Fruit fly (Drosophila melanogaster) whole organism, embryonic: ENCODE results near the gene mRpS23.

Experiments used
- Atf6 ChIP-seq: fragments of 200-800 bp; sonication (Bioruptor generic); IDR thresholded peaks from 2 replicates; pipeline ENCODE4 v1.3.6; 2022; ENCODE audit warnings: missing biosample characterization, missing genetic modification characterization
- CG10267 ChIP-seq: fragments of 200-800 bp; sonication (Bioruptor generic); optimal IDR thresholded peaks from 2 replicates; lab custom pipeline; 2018; ENCODE audit warnings: missing biosample characterization, mild to moderate bottlenecking, missing genetic modification characterization, moderate library complexity
- CG10431 ChIP-seq: fragments of 200-800 bp; sonication (Bioruptor generic); optimal IDR thresholded peaks from 3 replicates; lab custom pipeline; 2018; ENCODE audit warnings: missing biosample characterization, mild to moderate bottlenecking, missing genetic modification characterization
- CG11085 ChIP-seq: fragments of 200-800 bp; sonication (Bioruptor generic); IDR thresholded peaks from 2 replicates; pipeline ENCODE4 v1.3.6; 2022; ENCODE audit warnings: missing biosample characterization, missing genetic modification characterization
- CG11093 ChIP-seq: fragments of 200-800 bp; sonication (Bioruptor generic); IDR thresholded peaks from 3 replicates; pipeline ENCODE4 v1.3.6; 2022; ENCODE audit warnings: missing biosample characterization, missing genetic modification characterization
- CG12744 ChIP-seq: fragments of 200-800 bp; sonication (Bioruptor generic); optimal IDR thresholded peaks from 2 replicates; lab custom pipeline; 2016; ENCODE audit warnings: missing biosample characterization, missing genetic modification characterization
- CG15601 ChIP-seq: fragments of 200-800 bp; sonication (Bioruptor generic); optimal IDR thresholded peaks from 3 replicates; lab custom pipeline; 2019; ENCODE audit warnings: missing biosample characterization, mild to moderate bottlenecking, missing genetic modification characterization, moderate library complexity
- CG17385 ChIP-seq: fragments of 200-800 bp; sonication (Bioruptor generic); optimal IDR thresholded peaks from 3 replicates; lab custom pipeline; 2018; ENCODE audit warnings: missing biosample characterization, mild to moderate bottlenecking, missing genetic modification characterization
- CG18599 ChIP-seq: fragments of 200-800 bp; sonication (Bioruptor generic); optimal IDR thresholded peaks from 3 replicates; lab custom pipeline; 2017; ENCODE audit warnings: missing biosample characterization, missing genetic modification characterization, mild to moderate bottlenecking, moderate library complexity, missing genetic modification reagents
- CG2199 ChIP-seq: fragments of 200-800 bp; sonication (Bioruptor generic); IDR thresholded peaks from 3 replicates; pipeline ENCODE4 v1.3.6; 2022; ENCODE audit warnings: missing biosample characterization, missing genetic modification characterization
- CG2889 ChIP-seq: fragments of 200-800 bp; sonication (Bioruptor generic); IDR thresholded peaks from 3 replicates; pipeline ENCODE4 v1.3.6; 2022; ENCODE audit warnings: missing biosample characterization, missing genetic modification characterization
- CG3163 ChIP-seq: fragments of 200-800 bp; sonication (Bioruptor generic); optimal IDR thresholded peaks from 3 replicates; lab custom pipeline; 2016; ENCODE audit warnings: missing biosample characterization, missing genetic modification characterization
- CG32767 ChIP-seq: fragments of 200-800 bp; sonication (Bioruptor generic); IDR thresholded peaks from 2 replicates; pipeline ENCODE4 v1.3.6; 2022; ENCODE audit warnings: missing biosample characterization, missing genetic modification characterization
- CG34224 ChIP-seq: fragments of 200-800 bp; sonication (Bioruptor generic); IDR thresholded peaks from 3 replicates; pipeline ENCODE4 v1.3.6; 2022; ENCODE audit warnings: missing biosample characterization, missing genetic modification characterization; ENCODE audit not compliant: partially characterized antibody
- CG3995 ChIP-seq: fragments of 200-800 bp; sonication (Bioruptor generic); optimal IDR thresholded peaks from 3 replicates; lab custom pipeline; 2016; ENCODE audit warnings: missing biosample characterization, missing genetic modification characterization
- CG4424 ChIP-seq: fragments of 200-800 bp; sonication (Bioruptor generic); optimal IDR thresholded peaks from 3 replicates; lab custom pipeline; 2016; ENCODE audit warnings: missing biosample characterization, missing genetic modification characterization
- CG4730 ChIP-seq: fragments of 200-800 bp; sonication (Bioruptor generic); IDR thresholded peaks from 2 replicates; pipeline ENCODE4 v1.3.6; 2022; ENCODE audit warnings: missing biosample characterization, missing genetic modification characterization
- CG6254 ChIP-seq: fragments of 200-800 bp; sonication (Bioruptor generic); optimal IDR thresholded peaks from 3 replicates; lab custom pipeline; 2017; ENCODE audit warnings: mild to moderate bottlenecking, missing biosample characterization, missing genetic modification reagents, missing genetic modification characterization
- CG6765 ChIP-seq: fragments of 200-800 bp; sonication (Bioruptor generic); optimal IDR thresholded peaks from 3 replicates; lab custom pipeline; 2017; ENCODE audit warnings: missing biosample characterization, mild to moderate bottlenecking, missing genetic modification characterization
- CG9727 ChIP-seq: fragments of 200-800 bp; sonication (Bioruptor generic); optimal IDR thresholded peaks from 3 replicates; lab custom pipeline; 2017; ENCODE audit warnings: missing biosample characterization, mild to moderate bottlenecking, missing genetic modification characterization
- CG9876 ChIP-seq: fragments of 200-800 bp; sonication (Bioruptor generic); optimal IDR thresholded peaks from 2 replicates; lab custom pipeline; 2016; ENCODE audit warnings: missing biosample characterization, missing genetic modification characterization
- CTCF ChIP-seq: fragments of 200-800 bp; sonication (Bioruptor generic); optimal IDR thresholded peaks from 2 replicates; lab custom pipeline; 2017; ENCODE audit warnings: missing biosample characterization, mild to moderate bottlenecking, missing genetic modification characterization, moderate library complexity
- D19A ChIP-seq: fragments of 200-800 bp; optimal IDR thresholded peaks from 3 replicates; lab custom pipeline; 2019; ENCODE audit warnings: missing biosample characterization, mild to moderate bottlenecking, missing genetic modification characterization, moderate library complexity
- Dip2 ChIP-seq: fragments of 200-800 bp; sonication (Bioruptor generic); IDR thresholded peaks from 2 replicates; pipeline ENCODE4 v1.3.6; 2022; ENCODE audit warnings: missing biosample characterization, missing genetic modification characterization
- Drgx ChIP-seq: fragments of 200-800 bp; sonication (Bioruptor generic); IDR thresholded peaks from 2 replicates; pipeline ENCODE4 v1.3.6; 2022; ENCODE audit warnings: missing biosample characterization, missing genetic modification characterization
- Ets97D ChIP-seq: fragments of 200-800 bp; sonication (Bioruptor generic); optimal IDR thresholded peaks from 3 replicates; lab custom pipeline; 2016; ENCODE audit warnings: missing biosample characterization, missing genetic modification characterization
- HLH54F ChIP-seq: fragments of 200-800 bp; sonication (Bioruptor generic); optimal IDR thresholded peaks from 3 replicates; lab custom pipeline; 2016; ENCODE audit warnings: missing biosample characterization, missing genetic modification characterization
- Hr3 ChIP-seq: fragments of 200-800 bp; sonication (Bioruptor generic); optimal IDR thresholded peaks from 3 replicates; lab custom pipeline; 2016; ENCODE audit warnings: missing biosample characterization, missing genetic modification characterization
- Hr39 ChIP-seq: fragments of >200 bp; optimal IDR thresholded peaks from 2 replicates; lab custom pipeline; 2017
- Kr ChIP-seq: fragments of 200-800 bp; sonication (Bioruptor generic); optimal IDR thresholded peaks from 2 replicates; lab custom pipeline; 2017; ENCODE audit warnings: missing biosample characterization, mild to moderate bottlenecking, missing genetic modification characterization
- Lim3 ChIP-seq: fragments of 200-800 bp; sonication (Bioruptor generic); IDR thresholded peaks from 2 replicates; pipeline ENCODE4 v1.3.6; 2022; ENCODE audit warnings: missing biosample characterization, missing genetic modification characterization
- ab ChIP-seq: fragments of 200-800 bp; sonication (Bioruptor generic); optimal IDR thresholded peaks from 2 replicates; lab custom pipeline; 2016; ENCODE audit warnings: missing biosample characterization, missing genetic modification characterization
- abd-A ChIP-seq: fragments of 200-800 bp; sonication (Bioruptor generic); optimal IDR thresholded peaks from 3 replicates; lab custom pipeline; 2019; ENCODE audit warnings: missing biosample characterization, mild to moderate bottlenecking, missing genetic modification characterization, moderate library complexity
- al ChIP-seq: fragments of 200-800 bp; sonication (Bioruptor generic); IDR thresholded peaks from 2 replicates; pipeline ENCODE4 v1.3.6; 2022; ENCODE audit warnings: missing biosample characterization, missing genetic modification characterization
- ase ChIP-seq: fragments of 200-800 bp; sonication (Bioruptor generic); IDR thresholded peaks from 3 replicates; pipeline ENCODE4 v1.3.6; 2022; ENCODE audit warnings: missing biosample characterization, missing genetic modification characterization
- bab2 ChIP-seq: fragments of 200-800 bp; sonication (Bioruptor generic); optimal IDR thresholded peaks from 2 replicates; lab custom pipeline; 2016; ENCODE audit warnings: missing biosample characterization, missing genetic modification characterization
- chn ChIP-seq: fragments of 200-800 bp; sonication (Bioruptor generic); optimal IDR thresholded peaks from 2 replicates; lab custom pipeline; 2016; ENCODE audit warnings: missing biosample characterization, missing genetic modification characterization
- dm ChIP-seq: fragments of 200-800 bp; sonication (Bioruptor generic); optimal IDR thresholded peaks from 3 replicates; lab custom pipeline; 2016; ENCODE audit warnings: missing biosample characterization, missing genetic modification characterization
- gce ChIP-seq: fragments of 200-800 bp; sonication (Bioruptor generic); IDR thresholded peaks from 3 replicates; pipeline ENCODE4 v1.3.6; 2022; ENCODE audit warnings: missing biosample characterization, missing genetic modification characterization
- grn ChIP-seq: fragments of 200-800 bp; sonication (Bioruptor generic); optimal IDR thresholded peaks from 3 replicates; lab custom pipeline; 2017; ENCODE audit warnings: missing biosample characterization, missing genetic modification characterization
- gsb ChIP-seq: fragments of 200-800 bp; sonication (Bioruptor generic); IDR thresholded peaks from 2 replicates; pipeline ENCODE4 v1.3.6; 2022; ENCODE audit warnings: missing biosample characterization, missing genetic modification characterization
- lbe ChIP-seq: fragments of 200-800 bp; sonication (Bioruptor generic); optimal IDR thresholded peaks from 2 replicates; lab custom pipeline; 2016; ENCODE audit warnings: missing biosample characterization, mild to moderate bottlenecking, missing genetic modification characterization
- maf-S ChIP-seq: fragments of 200-800 bp; sonication (Bioruptor generic); optimal IDR thresholded peaks from 2 replicates; lab custom pipeline; 2016; ENCODE audit warnings: missing biosample characterization, missing genetic modification characterization
- pho ChIP-seq: fragments of 200-800 bp; sonication (Bioruptor generic); optimal IDR thresholded peaks from 2 replicates; lab custom pipeline; 2016; ENCODE audit warnings: missing biosample characterization, missing genetic modification characterization
- psq ChIP-seq: fragments of 200-800 bp; sonication (Bioruptor generic); optimal IDR thresholded peaks from 2 replicates; lab custom pipeline; 2017; ENCODE audit warnings: missing biosample characterization, missing genetic modification characterization
- salm ChIP-seq: fragments of 200-800 bp; sonication (Bioruptor generic); optimal IDR thresholded peaks from 2 replicates; lab custom pipeline; 2018; ENCODE audit warnings: missing biosample characterization, mild to moderate bottlenecking, missing genetic modification characterization
- sc ChIP-seq, 3 experiments: fragments of >200 bp in 2 of 3; fragments of 200-800 bp in 1 of 3; sonication (Bioruptor generic) in 1 of 3; optimal IDR thresholded peaks; 2 replicates in 2 of 3; 3 replicates in 1 of 3; lab custom pipeline; 2017; ENCODE audit warnings: mild to moderate bottlenecking in 1 of 3, missing biosample characterization in 1 of 3, missing genetic modification characterization in 1 of 3, missing genetic modification reagents in 1 of 3
- scrt ChIP-seq: fragments of 200-800 bp; sonication (Bioruptor generic); optimal IDR thresholded peaks from 2 replicates; lab custom pipeline; 2018; ENCODE audit warnings: missing biosample characterization, mild to moderate bottlenecking, missing genetic modification characterization, moderate library complexity
- slbo ChIP-seq: fragments of 200-800 bp; sonication (Bioruptor generic); IDR thresholded peaks from 2 replicates; pipeline ENCODE4 v1.3.6; 2022; ENCODE audit warnings: missing biosample characterization, missing genetic modification characterization
- stwl ChIP-seq: fragments of 200-800 bp; sonication (Bioruptor generic); optimal IDR thresholded peaks from 3 replicates; lab custom pipeline; 2018; ENCODE audit warnings: missing biosample characterization, mild to moderate bottlenecking, missing genetic modification characterization, moderate library complexity
- tup ChIP-seq: fragments of 200-800 bp; sonication (Bioruptor generic); optimal IDR thresholded peaks from 2 replicates; lab custom pipeline; 2016; ENCODE audit warnings: missing biosample characterization, mild to moderate bottlenecking, missing genetic modification characterization, moderate library complexity
- tx ChIP-seq: fragments of 200-800 bp; sonication (Bioruptor generic); optimal IDR thresholded peaks from 2 replicates; lab custom pipeline; 2016; ENCODE audit warnings: missing biosample characterization, missing genetic modification characterization
- vfl ChIP-seq: fragments of 200-800 bp; sonication (Bioruptor generic); optimal IDR thresholded peaks from 2 replicates; lab custom pipeline; 2016; ENCODE audit warnings: missing biosample characterization, missing genetic modification characterization
- wdn ChIP-seq: fragments of 200-800 bp; sonication (Bioruptor generic); IDR thresholded peaks from 2 replicates; pipeline ENCODE4 v1.3.6; 2022; ENCODE audit warnings: missing biosample characterization, missing genetic modification characterization

Gene mRpS23

dm6 chr2L:13876698-13877097, 41.8 kb upstream of the mRpS23 start (continued):
- TF ChIP-seq CG4730 (GFP tag; lab: Robert Waterston, UW) (no peak), CG3995 (GFP tag; lab: Kevin White, UChicago) (no peak), HLH54F (no peak), maf-S (GFP tag; lab: Kevin White, UChicago) (no peak), abd-A (no peak), CG12744 (GFP tag; lab: Kevin White, UChicago) (no peak), gsb (GFP tag; lab: Robert Waterston, UW) (no peak), tup (GFP tag; lab: Kevin White, UChicago) (no peak), CG15601 (peak; percentile 36), Atf6 (GFP tag; lab: Robert Waterston, UW) (no peak), grn (no peak), gce (no peak), Drgx (GFP tag; lab: Robert Waterston, UW) (no peak), scrt (no peak), CG10267 (tag; lab: Kevin White, UChicago) (peak; percentile 20), Ets97D (GFP tag; lab: Kevin White, UChicago) (no peak), CG9876 (no peak), Hr39 (lab: Kevin White, UChicago) (no peak), sc (optimal IDR thresholded peaks at IDR 0.05; lab: Kevin White, UChicago) (no peak), sc (GFP tag; optimal IDR thresholded peaks at IDR 0.05; lab: Kevin White, UChicago) (peak; percentile 35), bab2 (no peak), CG32767 (GFP tag; lab: Robert Waterston, UW) (no peak), CG11093 (GFP tag; lab: Robert Waterston, UW) (no peak), slbo (no peak), CG10431 (GFP tag; lab: Kevin White, UChicago) (no peak), CG6765 (GFP tag; lab: Kevin White, UChicago) (no peak), CG3163 (GFP tag; lab: Kevin White, UChicago) (no peak), CTCF (GFP tag; lab: Kevin White, UChicago) (no peak), Hr3 (GFP tag; lab: Kevin White, UChicago) (no peak), lbe (GFP tag; lab: Kevin White, UChicago) (no peak), CG9727 (GFP tag; lab: Kevin White, UChicago) (peak; percentile 30), CG17385 (GFP tag; lab: Kevin White, UChicago) (peak; percentile 12), vfl (no peak), CG11085 (no peak), ab (GFP tag; lab: Kevin White, UChicago) (no peak), stwl (tag; lab: Kevin White, UChicago) (no peak), dm (GFP tag; lab: Kevin White, UChicago) (no peak), Kr (GFP tag; lab: Kevin White, UChicago) (no peak), chn (GFP tag; lab: Kevin White, UChicago) (no peak), CG34224 (GFP tag; lab: Robert Waterston, UW) (no peak), pho (GFP tag; lab: Kevin White, UChicago) (no peak), tx (GFP tag; lab: Kevin White, UChicago) (no peak), D19A (tag; lab: Kevin White, UChicago) (peak; percentile 18), CG6254 (peak; percentile 36), CG2889 (no peak), Lim3 (no peak), wdn (GFP tag; lab: Robert Waterston, UW) (no peak), Dip2 (GFP tag; lab: Robert Waterston, UW) (no peak), CG18599 (GFP tag; lab: Kevin White, UChicago) (peak; percentile 4), al (GFP tag; lab: Robert Waterston, UW) (no peak), CG4424 (GFP tag; lab: Kevin White, UChicago) (peak; percentile 33), psq (GFP tag; lab: Kevin White, UChicago) (no peak), salm (no peak), CG2199 (GFP tag; lab: Robert Waterston, UW) (no peak), ase (GFP tag; lab: Robert Waterston, UW) (no peak)
